Fruit fly (Drosophila melanogaster): Measurements from ENCODE around the gene kek1.

dm6 chr2L:12825353-12825752 is 2.8 kb upstream of the kek1 start:
- TF ChIP-seq Snoo (tag; optimal IDR thresholded peaks at IDR 0.05) (no peak), D1 (tag; optimal IDR thresholded peaks at IDR 0.05) (no peak)

All from whole organism, pupa.